Worm (Caenorhabditis elegans): ENCODE measurements around the gene Y38H6C.8.
"Not testable (repeated sequence)": the region's sequence is repeated elsewhere in the genome, so short reads cannot be mapped to it uniquely, and the experiment has no call there.

Gene Y38H6C.8

ce11 chrV:20564054-20564453, 50.3 kb downstream of the Y38H6C.8 start, which contains the start of gene F26F2.13:
TSS of gene F26F2.13 (plus strand) at chrV:20564354.
- not testable (repeated sequence) for TF ChIP-seq sea-2 (GFP tag; IDR thresholded peaks at IDR 0.05); ccch-3 (GFP tag; optimal IDR thresholded peaks at IDR 0.05); gei-17 (GFP tag; optimal IDR thresholded peaks at IDR 0.05)

All from whole organism, young adult.